Worm (Caenorhabditis elegans): ENCODE results near the gene R03H10.6.

- TF ChIP-seq egl-27 (tag; optimal IDR thresholded peaks at IDR 0.05) (no peak), hlh-17 (GFP tag; optimal IDR thresholded peaks at IDR 0.05; ENCODE audit: borderline replicate concordance) (no peak), xbp-1 (tag; optimal IDR thresholded peaks at IDR 0.05) (no peak), snpc-4 (tag; optimal IDR thresholded peaks at IDR 0.05) (no peak), fkh-8 (tag; optimal IDR thresholded peaks at IDR 0.05) (peak; percentile 51), dsc-1 (tag; optimal IDR thresholded peaks at IDR 0.05) (peak; percentile 91), sox-4 (tag; optimal IDR thresholded peaks at IDR 0.05) (peak; percentile 36)
These were observed 15.5 kb downstream of the R03H10.6 start for ce11 chrII:4157817-4158216.

Measured in whole organism, L1 larva.